Fruit fly (Drosophila melanogaster) whole organism, embryonic: ENCODE measurements around the gene CG5188.

ENCODE experiments used
- Atf6 ChIP-seq: fragments of 200-800 bp; sonication (Bioruptor generic); IDR thresholded peaks from 2 replicates; pipeline ENCODE4 v1.3.6; 2022; ENCODE audit warnings: missing biosample characterization, missing genetic modification characterization
- CG11695 ChIP-seq: fragments of 200-800 bp; sonication (Bioruptor generic); IDR thresholded peaks from 3 replicates; pipeline ENCODE4 v1.3.6; 2022; ENCODE audit warnings: missing biosample characterization, missing genetic modification characterization
- CG11696 ChIP-seq: fragments of 200-800 bp; sonication (Bioruptor generic); IDR thresholded peaks from 2 replicates; pipeline ENCODE4 v1.3.6; 2022; ENCODE audit warnings: missing biosample characterization, missing genetic modification characterization
- CG12236 ChIP-seq: fragments of 200-800 bp; sonication (Bioruptor generic); optimal IDR thresholded peaks from 2 replicates; lab custom pipeline; 2016; ENCODE audit warnings: missing biosample characterization, missing genetic modification characterization
- CG15269 ChIP-seq: fragments of 200-800 bp; sonication (Bioruptor generic); optimal IDR thresholded peaks from 2 replicates; lab custom pipeline; 2018; ENCODE audit warnings: missing biosample characterization, mild to moderate bottlenecking, missing genetic modification characterization, moderate library complexity
- CG15696 ChIP-seq: fragments of 200-800 bp; sonication (Bioruptor generic); optimal IDR thresholded peaks from 2 replicates; lab custom pipeline; 2019; ENCODE audit warnings: missing biosample characterization, mild to moderate bottlenecking, missing genetic modification characterization, moderate library complexity
- CG17359 ChIP-seq: fragments of 200-800 bp; sonication (Bioruptor generic); optimal IDR thresholded peaks from 3 replicates; lab custom pipeline; 2018; ENCODE audit warnings: missing biosample characterization, mild to moderate bottlenecking, missing genetic modification characterization, moderate library complexity
- CG17361 ChIP-seq: fragments of 200-800 bp; sonication (Bioruptor generic); IDR thresholded peaks from 3 replicates; pipeline ENCODE4 v1.3.6; 2022; ENCODE audit warnings: missing biosample characterization, missing genetic modification characterization
- CG18262 ChIP-seq: fragments of 200-800 bp; optimal IDR thresholded peaks from 3 replicates; lab custom pipeline; 2019; ENCODE audit warnings: missing biosample characterization, mild to moderate bottlenecking, missing genetic modification characterization, moderate library complexity
- CG2116 ChIP-seq: fragments of 200-800 bp; sonication (Bioruptor generic); optimal IDR thresholded peaks from 3 replicates; lab custom pipeline; 2018; ENCODE audit warnings: missing biosample characterization, mild to moderate bottlenecking, missing genetic modification characterization
- CG4707 ChIP-seq: fragments of 200-800 bp; sonication (Bioruptor generic); optimal IDR thresholded peaks from 2 replicates; lab custom pipeline; 2018; ENCODE audit warnings: missing biosample characterization, mild to moderate bottlenecking, missing genetic modification characterization, moderate library complexity
- CG5245 ChIP-seq: fragments of 200-800 bp; sonication (Bioruptor generic); optimal IDR thresholded peaks from 3 replicates; lab custom pipeline; 2016; ENCODE audit warnings: missing biosample characterization, missing genetic modification characterization
- CG6175 ChIP-seq: fragments of 200-800 bp; sonication (Bioruptor generic); IDR thresholded peaks from 3 replicates; pipeline ENCODE4 v1.3.6; 2022; ENCODE audit warnings: missing biosample characterization, missing genetic modification characterization
- CG7271 ChIP-seq: fragments of 200-800 bp; sonication (Bioruptor generic); optimal IDR thresholded peaks from 2 replicates; lab custom pipeline; 2018; ENCODE audit warnings: missing biosample characterization, mild to moderate bottlenecking, missing genetic modification characterization, moderate library complexity
- CHES-1-like ChIP-seq: fragments of 200-800 bp; sonication (Bioruptor generic); optimal IDR thresholded peaks from 2 replicates; lab custom pipeline; 2016; ENCODE audit warnings: missing biosample characterization, missing genetic modification characterization
- CoRest ChIP-seq: fragments of 200-800 bp; sonication (Bioruptor generic); optimal IDR thresholded peaks from 3 replicates; lab custom pipeline; 2018; ENCODE audit warnings: missing biosample characterization, mild to moderate bottlenecking, missing genetic modification characterization, moderate library complexity
- Dip2 ChIP-seq: fragments of 200-800 bp; sonication (Bioruptor generic); IDR thresholded peaks from 2 replicates; pipeline ENCODE4 v1.3.6; 2022; ENCODE audit warnings: missing biosample characterization, missing genetic modification characterization
- Dll ChIP-seq: fragments of 200-800 bp; sonication (Bioruptor generic); IDR thresholded peaks from 4 replicates; pipeline ENCODE4 v1.3.6; 2022; ENCODE audit warnings: missing biosample characterization, missing genetic modification characterization; ENCODE audit not compliant: partially characterized antibody
- Eip74EF ChIP-seq, 2 experiments: fragments of 200-800 bp in 1 of 2; fragments of >200 bp in 1 of 2; sonication (Bioruptor generic) in 1 of 2; optimal IDR thresholded peaks; 2 replicates each; lab custom pipeline; 2017 to 2019; ENCODE audit warnings: missing biosample characterization in 2 of 2, missing genetic modification characterization in 2 of 2, mild to moderate bottlenecking in 1 of 2, moderate library complexity in 1 of 2
- H2.0 ChIP-seq: fragments of 200-800 bp; sonication (Bioruptor generic); IDR thresholded peaks from 2 replicates; pipeline ENCODE4 v1.3.6; 2022; ENCODE audit warnings: missing biosample characterization, missing genetic modification characterization
- HHEX ChIP-seq: fragments of 200-800 bp; sonication (Bioruptor generic); optimal IDR thresholded peaks from 3 replicates; lab custom pipeline; 2017; ENCODE audit warnings: missing biosample characterization, mild to moderate bottlenecking, missing genetic modification characterization, missing genetic modification reagents
- HLHmδ ChIP-seq: fragments of 200-800 bp; sonication (Bioruptor generic); optimal IDR thresholded peaks from 2 replicates; lab custom pipeline; 2018; ENCODE audit warnings: missing biosample characterization, mild to moderate bottlenecking, missing genetic modification characterization, moderate library complexity
- HmgZ ChIP-seq: fragments of 200-800 bp; sonication (Bioruptor generic); optimal IDR thresholded peaks from 2 replicates; lab custom pipeline; 2018; ENCODE audit warnings: missing biosample characterization, mild to moderate bottlenecking, missing genetic modification characterization
- Hr51 ChIP-seq, 2 experiments: fragments of 200-800 bp; sonication (Bioruptor generic); optimal IDR thresholded peaks; 2 replicates in 1 of 2; 3 replicates in 1 of 2; lab custom pipeline; 2016 to 2018; ENCODE audit warnings: missing biosample characterization in 2 of 2, missing genetic modification characterization in 2 of 2, mild to moderate bottlenecking in 1 of 2, moderate library complexity in 1 of 2
- MTF-1 ChIP-seq: fragments of 200-800 bp; sonication (Bioruptor generic); optimal IDR thresholded peaks from 2 replicates; lab custom pipeline; 2018; ENCODE audit warnings: missing biosample characterization, mild to moderate bottlenecking, missing genetic modification characterization, borderline replicate concordance
- Med ChIP-seq: fragments of 200-800 bp; sonication (Bioruptor generic); peaks from one replicate; lab custom pipeline; 2016; ENCODE audit warnings: missing biosample characterization, missing genetic modification characterization, mild to moderate bottlenecking, inconsistent platforms, moderate library complexity
- Nf-YA ChIP-seq: fragments of 200-800 bp; sonication (Bioruptor generic); IDR thresholded peaks from 2 replicates; pipeline ENCODE4 v1.3.6; 2022; ENCODE audit warnings: missing biosample characterization, missing genetic modification characterization
- Nf-YB ChIP-seq: fragments of 200-800 bp; sonication (Bioruptor generic); optimal IDR thresholded peaks from 3 replicates; lab custom pipeline; 2019; ENCODE audit warnings: missing biosample characterization, mild to moderate bottlenecking, missing genetic modification characterization, moderate library complexity
- Opbp ChIP-seq: fragments of 200-800 bp; sonication (Bioruptor generic); IDR thresholded peaks from 3 replicates; pipeline ENCODE4 v1.3.6; 2022; ENCODE audit warnings: missing biosample characterization, missing genetic modification characterization; ENCODE audit not compliant: partially characterized antibody
- PHDP ChIP-seq: fragments of 200-800 bp; sonication (Bioruptor generic); optimal IDR thresholded peaks from 3 replicates; lab custom pipeline; 2018; ENCODE audit warnings: missing biosample characterization, mild to moderate bottlenecking, missing genetic modification characterization, moderate library complexity
- Scr ChIP-seq: fragments of 200-800 bp; sonication (Bioruptor generic); IDR thresholded peaks from 2 replicates; pipeline ENCODE4 v1.3.6; 2022; ENCODE audit warnings: missing biosample characterization, missing genetic modification characterization; ENCODE audit not compliant: partially characterized antibody
- Trl ChIP-seq, 3 experiments: fragments of >200 bp in 2 of 3; fragments of 200-800 bp in 1 of 3; sonication (Bioruptor generic) in 1 of 3; optimal IDR thresholded peaks; 2 replicates in 1 of 3; 3 replicates in 2 of 3; lab custom pipeline; 2016 to 2017; ENCODE audit warnings: missing biosample characterization in 1 of 3, missing genetic modification characterization in 1 of 3
- bab2 ChIP-seq: fragments of 200-800 bp; sonication (Bioruptor generic); optimal IDR thresholded peaks from 2 replicates; lab custom pipeline; 2016; ENCODE audit warnings: missing biosample characterization, missing genetic modification characterization
- cas ChIP-seq: fragments of 200-800 bp; sonication (Bioruptor generic); IDR thresholded peaks from 2 replicates; pipeline ENCODE4 v1.3.6; 2022; ENCODE audit warnings: missing biosample characterization, missing genetic modification characterization
- chinmo ChIP-seq: fragments of 200-800 bp; sonication (Bioruptor generic); IDR thresholded peaks from 4 replicates; pipeline ENCODE4 v1.3.6; 2022; ENCODE audit warnings: missing biosample characterization, missing genetic modification characterization; ENCODE audit not compliant: partially characterized antibody
- dimm ChIP-seq: fragments of 200-800 bp; sonication (Bioruptor generic); IDR thresholded peaks from 2 replicates; pipeline ENCODE4 v1.3.6; 2022; ENCODE audit warnings: missing biosample characterization, missing genetic modification characterization
- disco-r ChIP-seq: fragments of 200-800 bp; sonication (Bioruptor generic); optimal IDR thresholded peaks from 2 replicates; lab custom pipeline; 2016; ENCODE audit warnings: missing biosample characterization, missing genetic modification characterization
- exex ChIP-seq: fragments of 200-800 bp; sonication (Bioruptor generic); optimal IDR thresholded peaks from 4 replicates; lab custom pipeline; 2018; ENCODE audit warnings: missing biosample characterization, mild to moderate bottlenecking, missing genetic modification characterization, moderate library complexity
- fd64A ChIP-seq: fragments of 200-800 bp; sonication (Bioruptor generic); optimal IDR thresholded peaks from 3 replicates; lab custom pipeline; 2018; ENCODE audit warnings: missing biosample characterization, mild to moderate bottlenecking, missing genetic modification characterization
- gcm2 ChIP-seq: fragments of 200-800 bp; sonication (Bioruptor generic); optimal IDR thresholded peaks from 2 replicates; lab custom pipeline; 2016; ENCODE audit warnings: missing biosample characterization, missing genetic modification characterization
- mirr ChIP-seq: fragments of 200-800 bp; sonication (Bioruptor generic); optimal IDR thresholded peaks from 3 replicates; lab custom pipeline; 2018; ENCODE audit warnings: missing biosample characterization, mild to moderate bottlenecking, missing genetic modification characterization
- odd ChIP-seq: fragments of 200-800 bp; sonication (Bioruptor generic); optimal IDR thresholded peaks from 2 replicates; lab custom pipeline; 2017; ENCODE audit warnings: missing biosample characterization, mild to moderate bottlenecking, missing genetic modification characterization
- otp ChIP-seq: fragments of 200-800 bp; sonication (Bioruptor generic); IDR thresholded peaks from 3 replicates; pipeline ENCODE4, ENCODE4 v1.3.6; 2022; ENCODE audit warnings: missing biosample characterization, missing genetic modification characterization
- pb ChIP-seq: fragments of 200-800 bp; sonication (Bioruptor generic); optimal IDR thresholded peaks from 3 replicates; lab custom pipeline; 2016; ENCODE audit warnings: missing biosample characterization, missing genetic modification characterization
- peb ChIP-seq: fragments of 200-800 bp; sonication (Bioruptor generic); IDR thresholded peaks from 2 replicates; pipeline ENCODE4 v1.3.6; 2022; ENCODE audit warnings: missing biosample characterization, missing genetic modification characterization
- prd ChIP-seq, 3 experiments: fragments of >200 bp in 2 of 3; fragments of 200-800 bp in 1 of 3; sonication (Bioruptor generic) in 1 of 3; optimal IDR thresholded peaks in 2 of 3; IDR thresholded peaks in 1 of 3; 2 replicates in 2 of 3; 3 replicates in 1 of 3; pipeline versions ENCODE4 v1.3.6 to Lab custom; 2017 to 2022; ENCODE audit warnings: missing biosample characterization in 1 of 3, missing genetic modification characterization in 1 of 3
- ro ChIP-seq: fragments of 200-800 bp; sonication (Bioruptor generic); IDR thresholded peaks from 2 replicates; pipeline ENCODE4 v1.3.6; 2022; ENCODE audit warnings: missing biosample characterization, missing genetic modification characterization
- seq ChIP-seq: fragments of 200-800 bp; sonication (Bioruptor generic); IDR thresholded peaks from 2 replicates; pipeline ENCODE4 v1.3.6; 2022; ENCODE audit warnings: missing biosample characterization, missing genetic modification characterization
- tio ChIP-seq: fragments of 200-800 bp; sonication (Bioruptor generic); optimal IDR thresholded peaks from 2 replicates; lab custom pipeline; 2017; ENCODE audit warnings: missing biosample characterization, missing genetic modification characterization, inconsistent platforms

The CG5188 gene

DNA sequence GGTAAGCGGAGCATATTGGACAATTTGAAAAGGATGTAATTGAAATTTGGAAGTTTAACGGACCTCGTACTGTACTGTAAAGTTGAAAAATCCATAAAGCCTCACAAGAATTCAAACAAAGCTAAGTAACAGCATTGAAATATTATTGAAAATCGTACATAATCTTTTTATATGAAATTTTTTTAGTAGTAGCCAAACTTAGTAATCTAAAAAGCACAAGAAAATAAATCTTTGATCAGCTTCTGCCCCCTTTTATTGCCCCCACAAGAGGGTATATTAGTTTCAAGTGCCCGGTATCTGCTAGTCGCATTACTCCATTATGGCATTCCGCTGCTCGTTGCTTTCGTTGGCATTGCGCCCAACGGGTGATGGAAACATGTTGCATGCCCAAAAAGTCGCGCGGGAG lies 38.2 kb downstream of the CG5188 start:
- TF ChIP-seq mirr (GFP tag; lab: Kevin White, UChicago) (no peak), seq (GFP tag; lab: Robert Waterston, UW) (no peak), Nf-YA (no peak), ro (GFP tag; lab: Robert Waterston, UW) (no peak), CG15269 (no peak), Nf-YB (GFP tag; lab: Kevin White, UChicago) (peak; percentile 32), Trl (optimal IDR thresholded peaks at IDR 0.05; lab: Kevin White, UChicago) (no peak), Trl (GFP tag; optimal IDR thresholded peaks at IDR 0.05; lab: Kevin White, UChicago) (peak; percentile 55), tio (GFP tag; lab: Kevin White, UChicago) (peak; percentile 74), CG5245 (peak; percentile 62), prd (optimal IDR thresholded peaks at IDR 0.05; lab: Kevin White, UChicago) (no peak), prd (GFP tag; IDR thresholded peaks at IDR 0.05; lab: Robert Waterston, UW) (peak; percentile 82), Scr (GFP tag; lab: Robert Waterston, UW) (no peak), MTF-1 (GFP tag; lab: Kevin White, UChicago) (no peak), Dll (GFP tag; lab: Robert Waterston, UW) (no peak), CG7271 (tag; lab: Kevin White, UChicago) (no peak), Eip74EF (GFP tag; optimal IDR thresholded peaks at IDR 0.05; lab: Kevin White, UChicago) (peak in 1 of 2 experiments; percentile 65), H2.0 (peak; percentile 23; the same call in 1 of the 2 replicates), CG17361 (GFP tag; lab: Robert Waterston, UW) (peak; percentile 87), Hr51 (GFP tag; optimal IDR thresholded peaks at IDR 0.05; lab: Kevin White, UChicago) (no peak), HmgZ (no peak), CG6175 (GFP tag; lab: Robert Waterston, UW) (peak; percentile 14; the same call in 1 of the 3 replicates), CG2116 (GFP tag; lab: Kevin White, UChicago) (peak; percentile 21), CG12236 (GFP tag; lab: Kevin White, UChicago) (no peak), CG17359 (peak; percentile 74), Dip2 (GFP tag; lab: Robert Waterston, UW) (no peak), CG11695 (GFP tag; lab: Robert Waterston, UW) (peak; percentile 54; the same call in 2 of the 3 replicates), exex (tag; lab: Kevin White, UChicago) (no peak), dimm (GFP tag; lab: Robert Waterston, UW) (no peak), CoRest (tag; lab: Kevin White, UChicago) (peak; percentile 74), fd64A (GFP tag; lab: Kevin White, UChicago) (no peak), HLHmδ (no peak), PHDP (tag; lab: Kevin White, UChicago) (peak; percentile 13), Atf6 (GFP tag; lab: Robert Waterston, UW) (peak; percentile 20; the same call in 1 of the 2 replicates), cas (GFP tag; lab: Robert Waterston, UW) (no peak), Opbp (GFP tag; lab: Robert Waterston, UW) (no peak), CG15696 (peak; percentile 19), bab2 (peak; percentile 27), CG11696 (GFP tag; lab: Robert Waterston, UW) (no peak), CHES-1-like (GFP tag; lab: Kevin White, UChicago) (no peak), disco-r (peak; percentile 18), CG18262 (tag; lab: Kevin White, UChicago) (peak; percentile 88), gcm2 (GFP tag; lab: Kevin White, UChicago) (no peak), peb (GFP tag; lab: Robert Waterston, UW) (no peak), chinmo (GFP tag; lab: Robert Waterston, UW) (no peak), CG4707 (no peak), otp (GFP tag; lab: Robert Waterston, UW) (no peak), Med (GFP tag; lab: Kevin White, UChicago) (peak; percentile 84), odd (GFP tag; lab: Kevin White, UChicago) (peak; percentile 41), HHEX (GFP tag; lab: Kevin White, UChicago) (peak; percentile 53), pb (GFP tag; lab: Kevin White, UChicago) (peak; percentile 1)
